Fruit fly (Drosophila melanogaster): Measurements from ENCODE around the gene Grx1.
A peak's percentile ranks its signal among the peaks of the same experiment; 100 is the strongest.

The Grx1 gene

dm6 chr3L:18865447-18866367 lies 3.3 kb upstream of the Grx1 start, which contains the start of gene CG14074 (continued):
- TF ChIP-seq fru (optimal IDR thresholded peaks at IDR 0.05) (no peak), CG16813 (GFP tag; IDR thresholded peaks at IDR 0.05; ENCODE audit: partially characterized antibody) (peak; percentile 72), CG7556 (GFP tag; optimal IDR thresholded peaks at IDR 0.05) (no peak), CG9932 (GFP tag; IDR thresholded peaks at IDR 0.05) (no peak), CG33557 (GFP tag; optimal IDR thresholded peaks at IDR 0.05) (no peak), pzg (GFP tag; optimal IDR thresholded peaks at IDR 0.05) (peak; percentile 48), phol (tag; optimal IDR thresholded peaks at IDR 0.05) (peak; percentile 6), sd (tag; optimal IDR thresholded peaks at IDR 0.05) (no peak), CG3281 (GFP tag; optimal IDR thresholded peaks at IDR 0.05) (no peak), HLH4C (GFP tag; IDR thresholded peaks at IDR 0.05; ENCODE audit: partially characterized antibody) (peak; percentile 59; the same call in 2 of the 3 replicates), HmgZ (tag; optimal IDR thresholded peaks at IDR 0.05) (no peak), CG6791 (GFP tag; IDR thresholded peaks at IDR 0.05; ENCODE audit: partially characterized antibody) (peak; percentile 78), Dip2 (GFP tag; IDR thresholded peaks at IDR 0.05) (no peak), gem (tag; optimal IDR thresholded peaks at IDR 0.05) (no peak), pfk (GFP tag; optimal IDR thresholded peaks at IDR 0.05) (peak; percentile 90), CG6654 (GFP tag; optimal IDR thresholded peaks at IDR 0.05) (no peak), gro (GFP tag; optimal IDR thresholded peaks at IDR 0.05) (no peak), Sry-δ (GFP tag; optimal IDR thresholded peaks at IDR 0.05) (peak; percentile 44), nerfin-2 (GFP tag; IDR thresholded peaks at IDR 0.05; ENCODE audit: partially characterized antibody) (peak; percentile 64), CG17568 (GFP tag; optimal IDR thresholded peaks at IDR 0.05) (no peak), CG12744 (GFP tag; optimal IDR thresholded peaks at IDR 0.05) (no peak), ato (GFP tag; IDR thresholded peaks at IDR 0.05; ENCODE audit: partially characterized antibody) (peak; percentile 69; the same call in 1 of the 2 replicates), Hey (tag; optimal IDR thresholded peaks at IDR 0.05) (no peak), CG10431 (GFP tag; optimal IDR thresholded peaks at IDR 0.05) (no peak), MBD-R2 (GFP tag; IDR thresholded peaks at IDR 0.05) (peak; percentile 56), CG34224 (GFP tag; IDR thresholded peaks at IDR 0.05; ENCODE audit: partially characterized antibody) (peak; percentile 59), zen (tag; optimal IDR thresholded peaks at IDR 0.05) (peak; percentile 5), CG13287 (GFP tag; IDR thresholded peaks at IDR 0.05; ENCODE audit: partially characterized antibody) (peak; percentile 56), CG7271 (tag; optimal IDR thresholded peaks at IDR 0.05) (peak; percentile 4), ash1 (GFP tag; optimal IDR thresholded peaks at IDR 0.05) (no peak), CG7372 (GFP tag; IDR thresholded peaks at IDR 0.05) (no peak), CG17385 (GFP tag; optimal IDR thresholded peaks at IDR 0.05) (no peak), CG8290 (GFP tag; optimal IDR thresholded peaks at IDR 0.05) (peak; percentile 12), CG8290 (tag; optimal IDR thresholded peaks at IDR 0.05) (peak; percentile 59 to 72), gfzf (GFP tag; optimal IDR thresholded peaks at IDR 0.05) (peak; percentile 62), CG3065 (GFP tag; optimal IDR thresholded peaks at IDR 0.05) (no peak), CTCF (GFP tag; optimal IDR thresholded peaks at IDR 0.05) (no peak), dysf (GFP tag; IDR thresholded peaks at IDR 0.05) (no peak), gce (GFP tag; IDR thresholded peaks at IDR 0.05) (no peak), fd3F (GFP tag; optimal IDR thresholded peaks at IDR 0.05) (no peak), tx (GFP tag; optimal IDR thresholded peaks at IDR 0.05) (no peak), p53 (GFP tag; optimal IDR thresholded peaks at IDR 0.05) (no peak), CG4617 (GFP tag; optimal IDR thresholded peaks at IDR 0.05; ENCODE audit: borderline replicate concordance) (peak; percentile 13), Jarid2 (GFP tag; optimal IDR thresholded peaks at IDR 0.05) (no peak), E2f2 (GFP tag; IDR thresholded peaks at IDR 0.05) (peak; percentile 84), sim (GFP tag; IDR thresholded peaks at IDR 0.05) (no peak), inv (GFP tag; IDR thresholded peaks at IDR 0.05; ENCODE audit: partially characterized antibody) (peak; percentile 57), Med (GFP tag) (peak; percentile 26), Bteb2 (GFP tag; optimal IDR thresholded peaks at IDR 0.05) (no peak)
